Fruit fly (Drosophila melanogaster): ENCODE data around the gene RhoGAP71E.

RhoGAP71E gene

dm6 chr3L:15597037-15597785 is 8.6 kb downstream of the RhoGAP71E start:
- no peak for TF ChIP-seq CG8478 (optimal IDR thresholded peaks at IDR 0.05)
- no peak for TF ChIP-seq CTCF (optimal IDR thresholded peaks at IDR 0.05)

dm6 chr3L:15597945-15598344 is 9.3 kb downstream of the RhoGAP71E start:
- no peak for TF ChIP-seq CTCF (optimal IDR thresholded peaks at IDR 0.05)
- TF ChIP-seq CG8478 (optimal IDR thresholded peaks at IDR 0.05) = no peak

- TF ChIP-seq CTCF (optimal IDR thresholded peaks at IDR 0.05) (no peak), CG8478 (optimal IDR thresholded peaks at IDR 0.05) (no peak)
These were observed 10.5 kb downstream of the RhoGAP71E start for dm6 chr3L:15599190-15599589.

- TF ChIP-seq CTCF (optimal IDR thresholded peaks at IDR 0.05) (no peak), CG8478 (optimal IDR thresholded peaks at IDR 0.05) (no peak)
These were observed 11.4 kb downstream of the RhoGAP71E start for dm6 chr3L:15600051-15600450.

dm6 chr3L:15604979-15605378 is 16.3 kb downstream of the RhoGAP71E start:
- TF ChIP-seq CG8478 (optimal IDR thresholded peaks at IDR 0.05) (no peak), CTCF (optimal IDR thresholded peaks at IDR 0.05) (no peak)

dm6 chr3L:15610109-15610508 is 21.4 kb downstream of the RhoGAP71E start, which contains the start of gene CG7650:
Gene CG7650, minus strand, starts transcription at chr3L:15610386.
- TF ChIP-seq CTCF (optimal IDR thresholded peaks at IDR 0.05) = no peak
- no peak for TF ChIP-seq CG8478 (optimal IDR thresholded peaks at IDR 0.05)

dm6 chr3L:15612728-15613127 is 24.1 kb downstream of the RhoGAP71E start, which contains the start of gene CG13449:
Gene CG13449, minus strand, starts transcription at chr3L:15612828.
- TF ChIP-seq CTCF (optimal IDR thresholded peaks at IDR 0.05) = no peak
- no peak for TF ChIP-seq CG8478 (optimal IDR thresholded peaks at IDR 0.05)

dm6 chr3L:15616490-15616889 is 27.8 kb downstream of the RhoGAP71E start:
- TF ChIP-seq CTCF (optimal IDR thresholded peaks at IDR 0.05) = no peak
- no peak for TF ChIP-seq CG8478 (optimal IDR thresholded peaks at IDR 0.05)

dm6 chr3L:15616900-15617299 is 28.2 kb downstream of the RhoGAP71E start:
- TF ChIP-seq CG8478 (optimal IDR thresholded peaks at IDR 0.05) (no peak), CTCF (optimal IDR thresholded peaks at IDR 0.05) (no peak)

dm6 chr3L:15619626-15620247 is 31.1 kb downstream of the RhoGAP71E start, which contains the start of gene Phs:
Gene Phs, plus strand, starts transcription at chr3L:15619901.
- TF ChIP-seq CG8478 (optimal IDR thresholded peaks at IDR 0.05) (no peak), CTCF (optimal IDR thresholded peaks at IDR 0.05) (peak in 1 of 2 experiments; percentile 11)

dm6 chr3L:15624097-15624496 is 35.4 kb downstream of the RhoGAP71E start:
- TF ChIP-seq CG8478 (optimal IDR thresholded peaks at IDR 0.05) = no peak
- TF ChIP-seq CTCF (optimal IDR thresholded peaks at IDR 0.05) = no peak

dm6 chr3L:15624944-15625610 is 36.4 kb downstream of the RhoGAP71E start:
- TF ChIP-seq CG8478 (optimal IDR thresholded peaks at IDR 0.05) = no peak
- TF ChIP-seq CTCF (optimal IDR thresholded peaks at IDR 0.05) = no peak

- TF ChIP-seq CTCF (optimal IDR thresholded peaks at IDR 0.05) = no peak
- TF ChIP-seq CG8478 (optimal IDR thresholded peaks at IDR 0.05) = no peak
These were observed 37.2 kb downstream of the RhoGAP71E start for dm6 chr3L:15625676-15626414.

dm6 chr3L:15627295-15627694 is 38.6 kb downstream of the RhoGAP71E start:
- no peak for TF ChIP-seq CTCF (optimal IDR thresholded peaks at IDR 0.05)
- no peak for TF ChIP-seq CG8478 (optimal IDR thresholded peaks at IDR 0.05)

dm6 chr3L:15631067-15631466 is 42.4 kb downstream of the RhoGAP71E start:
- no peak for TF ChIP-seq CG8478 (optimal IDR thresholded peaks at IDR 0.05)
- no peak for TF ChIP-seq CTCF (optimal IDR thresholded peaks at IDR 0.05)

All from S2 (cell line).